Fruit fly (Drosophila melanogaster) whole organism, prepupa: ENCODE measurements around the gene wls.

Source experiments
- Blimp-1 ChIP-seq: fragments of 200-800 bp; sonication (Bioruptor generic); optimal IDR thresholded peaks from 3 replicates; lab custom pipeline; 2017; ENCODE audit warnings: missing biosample characterization, missing genetic modification characterization, mild to moderate bottlenecking, moderate library complexity, missing genetic modification reagents
- CG10669 ChIP-seq: fragments of 200-800 bp; sonication (Bioruptor generic); optimal IDR thresholded peaks from 3 replicates; lab custom pipeline; 2018; ENCODE audit warnings: missing biosample characterization, mild to moderate bottlenecking, missing genetic modification characterization, moderate library complexity
- CG11294 ChIP-seq: fragments of 200-800 bp; sonication (Bioruptor generic); IDR thresholded peaks from 2 replicates; pipeline ENCODE4 v1.3.6; 2022; ENCODE audit warnings: missing biosample characterization, missing genetic modification characterization
- CG11762 ChIP-seq: fragments of 200-800 bp; sonication (Bioruptor generic); optimal IDR thresholded peaks from 3 replicates; lab custom pipeline; 2016; ENCODE audit warnings: missing biosample characterization, missing genetic modification characterization; ENCODE audit not compliant: insufficient read depth
- CG15336 ChIP-seq: fragments of 200-800 bp; sonication (Bioruptor generic); IDR thresholded peaks from 2 replicates; pipeline ENCODE4 v1.3.6; 2022; ENCODE audit warnings: missing biosample characterization, missing genetic modification characterization
- CG1621 ChIP-seq: fragments of 200-800 bp; sonication (Bioruptor generic); optimal IDR thresholded peaks from 3 replicates; lab custom pipeline; 2018; ENCODE audit warnings: missing biosample characterization, mild to moderate bottlenecking, missing genetic modification characterization
- CG16779 ChIP-seq: fragments of 200-800 bp; sonication (Bioruptor generic); optimal IDR thresholded peaks from 3 replicates; lab custom pipeline; 2017; ENCODE audit warnings: missing biosample characterization, mild to moderate bottlenecking, missing genetic modification characterization
- CG3032 ChIP-seq: fragments of 200-800 bp; optimal IDR thresholded peaks from 2 replicates; lab custom pipeline; 2019; ENCODE audit warnings: missing biosample characterization, mild to moderate bottlenecking, missing genetic modification characterization, moderate library complexity
- CG31627 ChIP-seq: fragments of 200-800 bp; sonication (Bioruptor generic); optimal IDR thresholded peaks from 3 replicates; lab custom pipeline; 2016; ENCODE audit warnings: missing biosample characterization, missing genetic modification characterization
- CG32006 ChIP-seq: fragments of 200-800 bp; sonication (Bioruptor generic); optimal IDR thresholded peaks from 3 replicates; lab custom pipeline; 2017; ENCODE audit warnings: missing biosample characterization, mild to moderate bottlenecking, missing genetic modification characterization
- CG3919 ChIP-seq: fragments of 200-800 bp; sonication (Bioruptor generic); optimal IDR thresholded peaks from 3 replicates; lab custom pipeline; 2016; ENCODE audit warnings: missing biosample characterization, missing genetic modification characterization
- CG4318 ChIP-seq: fragments of 200-800 bp; sonication (Bioruptor generic); optimal IDR thresholded peaks from 3 replicates; lab custom pipeline; 2017; ENCODE audit warnings: missing biosample characterization, mild to moderate bottlenecking, missing genetic modification characterization
- CG6163 ChIP-seq: fragments of 200-800 bp; sonication (Bioruptor generic); IDR thresholded peaks from 3 replicates; pipeline ENCODE4 v1.3.6; 2022; ENCODE audit warnings: missing biosample characterization, missing genetic modification characterization
- CG6276 ChIP-seq: fragments of 200-800 bp; sonication (Bioruptor generic); optimal IDR thresholded peaks from 2 replicates; lab custom pipeline; 2017; ENCODE audit warnings: missing biosample characterization, mild to moderate bottlenecking, missing genetic modification characterization
- CG6792 ChIP-seq: fragments of 200-800 bp; sonication (Bioruptor generic); optimal IDR thresholded peaks from 3 replicates; lab custom pipeline; 2016; ENCODE audit warnings: missing biosample characterization, missing genetic modification characterization
- CG6808 ChIP-seq: fragments of 200-800 bp; sonication (Bioruptor generic); optimal IDR thresholded peaks from 3 replicates; lab custom pipeline; 2017; ENCODE audit warnings: missing biosample characterization, missing genetic modification characterization, mild to moderate bottlenecking, moderate library complexity, missing genetic modification reagents
- CG8119 ChIP-seq: fragments of 200-800 bp; sonication (Bioruptor generic); IDR thresholded peaks from 3 replicates; pipeline ENCODE4 v1.3.6; 2022; ENCODE audit warnings: missing biosample characterization, missing genetic modification characterization
- CG8319 ChIP-seq: fragments of 200-800 bp; sonication (Bioruptor generic); optimal IDR thresholded peaks from 3 replicates; lab custom pipeline; 2016; ENCODE audit warnings: missing biosample characterization, missing genetic modification characterization
- CG8632 ChIP-seq: fragments of 200-800 bp; sonication (Bioruptor generic); optimal IDR thresholded peaks from 3 replicates; lab custom pipeline; 2016; ENCODE audit warnings: missing biosample characterization, missing genetic modification characterization
- CG9139 ChIP-seq: fragments of 200-800 bp; sonication (Bioruptor generic); optimal IDR thresholded peaks from 3 replicates; lab custom pipeline; 2017; ENCODE audit warnings: missing biosample characterization, mild to moderate bottlenecking, missing genetic modification characterization
- Eip75B ChIP-seq: fragments of 200-800 bp; sonication (Bioruptor generic); optimal IDR thresholded peaks from 3 replicates; lab custom pipeline; 2016; ENCODE audit warnings: missing biosample characterization, missing genetic modification characterization
- Eip78C ChIP-seq: fragments of 200-800 bp; sonication (Bioruptor generic); peaks from one replicate; lab custom pipeline; 2016; ENCODE audit warnings: missing biosample characterization, missing genetic modification characterization
- Eip93F ChIP-seq: fragments of 200-800 bp; sonication (Bioruptor generic); optimal IDR thresholded peaks from 2 replicates; lab custom pipeline; 2016; ENCODE audit warnings: missing biosample characterization, mild to moderate bottlenecking, missing genetic modification characterization
- Ets21C ChIP-seq: fragments of 200-800 bp; sonication (Bioruptor generic); optimal IDR thresholded peaks from 3 replicates; lab custom pipeline; 2016; ENCODE audit warnings: missing biosample characterization, missing genetic modification characterization
- Ets96B ChIP-seq: fragments of 200-800 bp; optimal IDR thresholded peaks from 2 replicates; lab custom pipeline; 2019; ENCODE audit warnings: missing biosample characterization, mild to moderate bottlenecking, missing genetic modification characterization, moderate library complexity
- Gug ChIP-seq: fragments of 200-800 bp; sonication (Bioruptor generic); IDR thresholded peaks from 2 replicates; pipeline ENCODE4 v1.3.6; 2022; ENCODE audit warnings: missing biosample characterization, missing genetic modification characterization
- Hr38 ChIP-seq: sonication (Bioruptor generic); optimal IDR thresholded peaks from 2 replicates; lab custom pipeline; 2016; ENCODE audit warnings: missing biosample characterization, missing genetic modification characterization
- Hr39 ChIP-seq: fragments of 200-800 bp; sonication (Bioruptor generic); optimal IDR thresholded peaks from 2 replicates; lab custom pipeline; 2016; ENCODE audit warnings: missing biosample characterization, missing genetic modification characterization
- OdsH ChIP-seq: fragments of 200-800 bp; sonication (Bioruptor generic); optimal IDR thresholded peaks from 3 replicates; lab custom pipeline; 2016; ENCODE audit warnings: missing biosample characterization, missing genetic modification characterization
- Smox ChIP-seq: fragments of 200-800 bp; sonication (Bioruptor generic); optimal IDR thresholded peaks from 3 replicates; lab custom pipeline; 2016; ENCODE audit warnings: missing biosample characterization, missing genetic modification characterization
- Sox14 ChIP-seq: fragments of 200-800 bp; sonication (Bioruptor generic); optimal IDR thresholded peaks from 3 replicates; lab custom pipeline; 2016; ENCODE audit warnings: missing biosample characterization, missing genetic modification characterization
- Sox15 ChIP-seq: fragments of 200-800 bp; sonication (Bioruptor generic); optimal IDR thresholded peaks from 3 replicates; lab custom pipeline; 2016; ENCODE audit warnings: missing biosample characterization, missing genetic modification characterization
- cyc ChIP-seq: fragments of 200-800 bp; sonication (Bioruptor generic); optimal IDR thresholded peaks from 3 replicates; lab custom pipeline; 2016; ENCODE audit warnings: missing biosample characterization, missing genetic modification characterization
- dac ChIP-seq: fragments of 200-800 bp; sonication (Bioruptor generic); optimal IDR thresholded peaks from 2 replicates; lab custom pipeline; 2017; ENCODE audit warnings: missing biosample characterization, mild to moderate bottlenecking, missing genetic modification characterization
- dsx ChIP-seq: fragments of 200-800 bp; optimal IDR thresholded peaks from 3 replicates; lab custom pipeline; 2019; ENCODE audit warnings: missing biosample characterization, mild to moderate bottlenecking, missing genetic modification characterization, moderate library complexity; ENCODE audit not compliant: poor library complexity, severe bottlenecking
- eg ChIP-seq: fragments of 200-800 bp; sonication (Bioruptor generic); IDR thresholded peaks from 3 replicates; pipeline ENCODE4 v1.3.6; 2022; ENCODE audit warnings: missing biosample characterization, missing genetic modification characterization
- esn ChIP-seq: fragments of 200-800 bp; sonication (Bioruptor generic); optimal IDR thresholded peaks from 2 replicates; lab custom pipeline; 2016; ENCODE audit warnings: missing biosample characterization, mild to moderate bottlenecking, missing genetic modification characterization, moderate library complexity
- fd85E ChIP-seq: fragments of 200-800 bp; sonication (Bioruptor generic); optimal IDR thresholded peaks from 3 replicates; lab custom pipeline; 2016; ENCODE audit warnings: missing biosample characterization, missing genetic modification characterization
- fkh ChIP-seq: fragments of 200-800 bp; sonication (Bioruptor generic); optimal IDR thresholded peaks from 3 replicates; lab custom pipeline; 2017; ENCODE audit warnings: missing biosample characterization, mild to moderate bottlenecking, missing genetic modification characterization, moderate library complexity
- lz ChIP-seq: fragments of 200-800 bp; sonication (Bioruptor generic); optimal IDR thresholded peaks from 3 replicates; lab custom pipeline; 2016; ENCODE audit warnings: missing biosample characterization, missing genetic modification characterization
- net ChIP-seq: fragments of 200-800 bp; sonication (Bioruptor generic); optimal IDR thresholded peaks from 3 replicates; lab custom pipeline; 2016; ENCODE audit warnings: missing biosample characterization, missing genetic modification characterization
- pdm3 ChIP-seq: fragments of 200-800 bp; sonication (Bioruptor generic); optimal IDR thresholded peaks from 3 replicates; lab custom pipeline; 2016; ENCODE audit warnings: missing biosample characterization, missing genetic modification characterization
- salr ChIP-seq, 2 experiments: fragments of 200-800 bp; sonication (Bioruptor generic); optimal IDR thresholded peaks; 3 replicates each; lab custom pipeline; 2016 to 2018; ENCODE audit warnings: missing biosample characterization in 2 of 2, missing genetic modification characterization in 2 of 2, mild to moderate bottlenecking in 1 of 2
- spab ChIP-seq: fragments of 200-800 bp; sonication (Bioruptor generic); optimal IDR thresholded peaks from 2 replicates; lab custom pipeline; 2017; ENCODE audit warnings: missing biosample characterization, mild to moderate bottlenecking, missing genetic modification characterization, missing genetic modification reagents
- ss ChIP-seq, 2 experiments: fragments of 200-800 bp; sonication (Bioruptor generic); optimal IDR thresholded peaks; 2 replicates in 1 of 2; 3 replicates in 1 of 2; lab custom pipeline; 2017 to 2018; ENCODE audit warnings: mild to moderate bottlenecking in 2 of 2, missing biosample characterization in 2 of 2, missing genetic modification characterization in 2 of 2, moderate library complexity in 1 of 2
- svp ChIP-seq: fragments of 200-800 bp; sonication (Bioruptor generic); peaks from one replicate; lab custom pipeline; 2016; ENCODE audit warnings: missing biosample characterization, missing genetic modification characterization

wls gene

DNA sequence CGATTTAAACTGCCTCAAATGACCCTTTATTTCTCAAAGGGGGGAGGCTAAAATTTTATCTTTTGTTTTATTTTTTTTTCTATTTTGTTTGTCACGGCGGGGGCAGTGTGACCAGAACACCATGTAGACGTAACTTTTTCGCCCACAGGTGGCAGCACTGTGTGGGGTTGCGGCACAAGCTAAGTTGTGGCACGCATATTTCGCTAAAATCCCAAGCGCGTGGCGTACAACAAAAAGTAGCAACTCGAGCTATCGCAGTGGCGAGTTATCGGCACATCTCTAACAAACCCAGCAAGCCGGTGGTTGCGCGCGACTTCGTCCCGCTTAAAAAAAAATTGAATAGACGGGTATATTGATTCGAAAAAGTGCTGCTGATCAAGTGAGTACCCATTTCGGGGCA is 46.3 kb downstream of the wls start, which contains the start of the genes Ufd1 and NaPi-III:
Gene Ufd1 (minus strand): TSS at position 129 of the 400 bp plus-strand sequence.
Gene NaPi-III (plus strand): TSS at position 261 of the 400 bp plus-strand sequence.
- TF ChIP-seq CG32006 (GFP tag; lab: Kevin White, UChicago) (peak; percentile 27), Ets96B (no peak), spab (GFP tag; lab: Kevin White, UChicago) (no peak), Sox14 (GFP tag; lab: Kevin White, UChicago) (peak; percentile 78), dac (GFP tag; lab: Kevin White, UChicago) (peak; percentile 36), eg (GFP tag; lab: Robert Waterston, UW) (peak; percentile 70; the same call in 1 of the 3 replicates), net (peak; percentile 26), Eip78C (GFP tag; lab: Kevin White, UChicago) (peak; percentile 30), CG1621 (tag; lab: Kevin White, UChicago) (peak; percentile 65), CG6808 (GFP tag; lab: Kevin White, UChicago) (peak; percentile 3), CG31627 (GFP tag; lab: Kevin White, UChicago) (peak; percentile 36), Blimp-1 (GFP tag; lab: Kevin White, UChicago) (no peak), lz (GFP tag; lab: Kevin White, UChicago) (peak; percentile 8), ss (GFP tag; optimal IDR thresholded peaks at IDR 0.05; lab: Kevin White, UChicago) (peak in 1 of 2 experiments; percentile 23), CG8119 (GFP tag; lab: Robert Waterston, UW) (peak; percentile 60; the same call in 2 of the 3 replicates), OdsH (GFP tag; lab: Kevin White, UChicago) (peak; percentile 12), CG6163 (GFP tag; lab: Robert Waterston, UW) (peak; percentile 64; the same call in 2 of the 3 replicates), fkh (GFP tag; lab: Kevin White, UChicago) (peak; percentile 18), svp (GFP tag; lab: Kevin White, UChicago) (peak; percentile 57), CG6276 (GFP tag; lab: Kevin White, UChicago) (no peak), dsx (GFP tag; lab: Kevin White, UChicago) (peak; percentile 58), Eip75B (GFP tag; lab: Kevin White, UChicago) (peak; percentile 7), CG3032 (tag; lab: Kevin White, UChicago) (peak; percentile 41), Hr38 (GFP tag; lab: Kevin White, UChicago) (no peak), CG15336 (0 out of 2 replicates have a peak, but pooled peaks have one; percentile 40), CG4318 (GFP tag; lab: Kevin White, UChicago) (no peak), Hr39 (peak; percentile 2)

DNA sequence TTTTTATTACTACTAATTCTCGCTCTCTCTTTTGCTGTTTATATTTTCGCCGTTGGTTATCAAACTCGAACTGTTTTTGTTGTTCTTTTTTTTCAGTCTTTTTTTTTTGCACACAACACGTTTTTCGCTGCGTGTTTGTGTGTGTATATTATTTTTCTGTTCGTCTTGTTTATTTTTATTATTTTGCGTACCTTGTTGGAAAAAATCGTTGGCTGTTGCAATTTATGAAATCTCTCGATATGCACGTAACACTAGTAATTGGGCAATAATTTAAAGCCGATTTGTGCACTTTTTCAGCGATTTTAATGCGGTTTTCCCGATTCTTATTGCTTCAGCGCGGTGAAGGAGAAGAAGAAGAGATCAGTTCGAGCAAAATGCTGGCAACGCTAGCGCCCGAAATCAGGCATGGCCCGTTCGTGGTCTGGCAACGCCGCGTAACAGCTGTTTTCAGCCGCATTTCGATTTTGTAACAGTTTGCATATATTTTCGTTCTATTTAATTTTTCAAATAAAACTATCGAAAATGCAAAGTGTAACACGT is 48.9 kb downstream of the wls start, which contains the start of the genes FoxK and mRpL2:
Gene FoxK (minus strand): TSS at position 365 of the 540 bp plus-strand sequence.
Gene mRpL2 (plus strand): TSS at position 429 of the 540 bp plus-strand sequence.
- no peak for TF ChIP-seq Eip93F
- TF ChIP-seq eg (GFP tag; lab: Robert Waterston, UW): peak; percentile 89
- TF ChIP-seq Sox14 (GFP tag; lab: Kevin White, UChicago): peak; percentile 62
- peak; percentile 57 for TF ChIP-seq CG11762 (GFP tag; lab: Kevin White, UChicago)
- peak; percentile 74 for TF ChIP-seq svp (GFP tag; lab: Kevin White, UChicago)
- no peak for TF ChIP-seq CG31627 (GFP tag; lab: Kevin White, UChicago)
- peak; percentile 26 for TF ChIP-seq CG8319
- peak; percentile 90 for TF ChIP-seq CG16779
- peak; percentile 22 for TF ChIP-seq Ets21C (GFP tag; lab: Kevin White, UChicago)
- TF ChIP-seq CG11294 (GFP tag; lab: Robert Waterston, UW): no peak
- TF ChIP-seq CG10669 (GFP tag; lab: Kevin White, UChicago): peak; percentile 84
- no peak for TF ChIP-seq cyc (GFP tag; lab: Kevin White, UChicago)
- TF ChIP-seq CG8632 (GFP tag; lab: Kevin White, UChicago): peak; percentile 63
- TF ChIP-seq dsx (GFP tag; lab: Kevin White, UChicago): peak; percentile 77
- TF ChIP-seq salr (GFP tag; optimal IDR thresholded peaks at IDR 0.05; lab: Kevin White, UChicago): peak; percentile 54 to 90
- peak; percentile 86 for TF ChIP-seq spab (GFP tag; lab: Kevin White, UChicago)
- TF ChIP-seq Smox: peak; percentile 28
- peak; percentile 71 for TF ChIP-seq pdm3
- 0 out of 2 replicates have a peak, but pooled peaks have one; percentile 9 for TF ChIP-seq Gug (GFP tag; lab: Robert Waterston, UW)
- peak; percentile 42 for TF ChIP-seq fd85E (GFP tag; lab: Kevin White, UChicago)
- TF ChIP-seq Hr39: peak; percentile 12
- no peak for TF ChIP-seq lz (GFP tag; lab: Kevin White, UChicago)
- TF ChIP-seq ss (GFP tag; optimal IDR thresholded peaks at IDR 0.05; lab: Kevin White, UChicago): peak; percentile 96 to 97
- no peak for TF ChIP-seq Sox15 (GFP tag; lab: Kevin White, UChicago)
- TF ChIP-seq Ets96B: peak; percentile 80
- TF ChIP-seq CG3919 (GFP tag; lab: Kevin White, UChicago): peak; percentile 63
- peak; percentile 70 for TF ChIP-seq CG1621 (tag; lab: Kevin White, UChicago)
- peak; percentile 23 for TF ChIP-seq Blimp-1 (GFP tag; lab: Kevin White, UChicago)
- peak; percentile 37 for TF ChIP-seq CG6792
- peak; percentile 43 for TF ChIP-seq dac (GFP tag; lab: Kevin White, UChicago)
- TF ChIP-seq esn (GFP tag; lab: Kevin White, UChicago): peak; percentile 41
- peak; percentile 43 for TF ChIP-seq OdsH (GFP tag; lab: Kevin White, UChicago)
- peak; percentile 94 for TF ChIP-seq CG9139 (GFP tag; lab: Kevin White, UChicago)
